Worm (Caenorhabditis elegans) whole organism, young adult: Measurements from ENCODE around the gene srx-93.
A peak's percentile ranks its signal among the peaks of the same experiment; 100 is the strongest.
"Not testable (repeated sequence)": the region's sequence is repeated elsewhere in the genome, so short reads cannot be mapped to it uniquely, and the experiment has no call there.

ENCODE experiments used
- F10E7.11 ChIP-seq: sonication (generic microtip); optimal IDR thresholded peaks from 2 replicates; lab custom pipeline; 2017; ENCODE audit warnings: mild to moderate bottlenecking, missing genetic modification characterization, moderate library complexity, missing compliant biosample characterization
- F22D6.2 ChIP-seq: sonication (generic microtip); optimal IDR thresholded peaks from 2 replicates; lab custom pipeline; 2016; ENCODE audit warnings: mild to moderate bottlenecking, missing genetic modification characterization, missing compliant biosample characterization
- Y53F4B.3 ChIP-seq: fragments of 200-800 bp; sonication (Bioruptor generic); IDR thresholded peaks from 2 replicates; pipeline ENCODE4 v1.3.6; 2022; ENCODE audit warnings: missing genetic modification reagents, missing genetic modification characterization, missing compliant biosample characterization
- ama-1 ChIP-seq, 3 experiments: fragments of 150-350 bp in 1 of 3; sonication (generic microtip) in 2 of 3; optimal IDR thresholded peaks; 2 replicates each; lab custom pipeline; 2014 to 2018; ENCODE audit warnings: missing biosample characterization in 2 of 3, missing genetic modification characterization in 2 of 3, missing genetic modification reagents in 2 of 3
- atf-7 ChIP-seq: sonication (generic microtip); optimal IDR thresholded peaks from 2 replicates; lab custom pipeline; 2017; ENCODE audit warnings: mild to moderate bottlenecking, missing genetic modification characterization, missing compliant biosample characterization
- bed-1 ChIP-seq: fragments of 200-800 bp; sonication (Bioruptor generic); IDR thresholded peaks from 2 replicates; pipeline ENCODE4 v1.3.6; 2022; ENCODE audit warnings: missing genetic modification reagents, missing genetic modification characterization, missing compliant biosample characterization
- ceh-100 ChIP-seq: fragments of 200-800 bp; sonication (Bioruptor generic); IDR thresholded peaks from 2 replicates; pipeline ENCODE4 v1.3.6; 2022; ENCODE audit warnings: missing genetic modification reagents, missing genetic modification characterization, missing compliant biosample characterization
- ceh-91 ChIP-seq: fragments of 200-800 bp; sonication (Bioruptor generic); IDR thresholded peaks from 2 replicates; pipeline ENCODE4 v1.3.6; 2022; ENCODE audit warnings: missing genetic modification reagents, missing genetic modification characterization, missing compliant biosample characterization
- hmg-1.2 ChIP-seq: fragments of 200-800 bp; sonication (Bioruptor generic); IDR thresholded peaks from 2 replicates; pipeline ENCODE4 v1.3.6; 2022; ENCODE audit warnings: missing genetic modification reagents, missing genetic modification characterization, missing compliant biosample characterization
- hmg-20 ChIP-seq: fragments of 200-800 bp; sonication (Bioruptor generic); IDR thresholded peaks from 2 replicates; pipeline ENCODE4 v1.3.6; 2022; ENCODE audit warnings: missing genetic modification reagents, missing genetic modification characterization, missing compliant biosample characterization
- hrde-1 ChIP-seq: sonication (generic microtip); optimal IDR thresholded peaks from 2 replicates; lab custom pipeline; 2016; ENCODE audit warnings: missing genetic modification characterization, mild to moderate bottlenecking, missing compliant biosample characterization, moderate library complexity, missing genotype, missing genetic modification reagents, borderline replicate concordance
- lir-1 ChIP-seq: fragments of 200-800 bp; sonication (Bioruptor generic); conservative IDR thresholded peaks from 2 replicates; pipeline ENCODE4 v1.3.6; 2022; ENCODE audit warnings: missing genetic modification reagents, missing genetic modification characterization, missing compliant biosample characterization
- madf-8 ChIP-seq: fragments of 200-800 bp; sonication (Bioruptor generic); conservative IDR thresholded peaks from 2 replicates; pipeline ENCODE4 v1.3.6; 2022; ENCODE audit warnings: missing genetic modification reagents, missing genetic modification characterization, missing compliant biosample characterization
- mxl-1 ChIP-seq: sonication (generic microtip); optimal IDR thresholded peaks from 2 replicates; lab custom pipeline; 2016; ENCODE audit warnings: missing genetic modification characterization, missing compliant biosample characterization
- nfya-2 ChIP-seq: fragments of 200-800 bp; sonication (Bioruptor generic); IDR thresholded peaks from 2 replicates; pipeline ENCODE4 v1.3.6; 2022; ENCODE audit warnings: missing genetic modification reagents, missing genetic modification characterization, missing compliant biosample characterization
- nfyb-1 ChIP-seq: fragments of 200-800 bp; sonication (Bioruptor generic); IDR thresholded peaks from 2 replicates; pipeline ENCODE4 v1.3.6; 2022; ENCODE audit warnings: missing genetic modification reagents, missing genetic modification characterization, missing compliant biosample characterization
- nhr-179 ChIP-seq: sonication (generic microtip); optimal IDR thresholded peaks from 2 replicates; lab custom pipeline; 2016; ENCODE audit warnings: mild to moderate bottlenecking, missing genetic modification characterization, missing compliant biosample characterization
- pha-4 ChIP-seq: fragments of 150-350 bp; sonication (generic microtip); optimal IDR thresholded peaks from 2 replicates; lab custom pipeline; 2014; ENCODE audit warnings: missing biosample characterization, missing genetic modification reagents, missing genetic modification characterization
- rcor-1 ChIP-seq: fragments of 200-800 bp; sonication (Bioruptor generic); IDR thresholded peaks from 2 replicates; pipeline ENCODE4 v1.3.6; 2022; ENCODE audit warnings: missing genetic modification reagents, missing genetic modification characterization, missing compliant biosample characterization
- repo-1 ChIP-seq: sonication (generic microtip); optimal IDR thresholded peaks from 2 replicates; lab custom pipeline; 2017; ENCODE audit warnings: mild to moderate bottlenecking, missing genetic modification characterization, missing compliant biosample characterization
- snpc-4 ChIP-seq, 5 experiments: fragments of 150-350 bp in 1 of 5; sonication (generic microtip) in 4 of 5; optimal IDR thresholded peaks; 2 replicates each; lab custom pipeline; 2014 to 2018; ENCODE audit warnings: missing genetic modification characterization in 5 of 5, missing biosample characterization in 3 of 5, antibody characterized with exemption in 2 of 5, mild to moderate bottlenecking in 2 of 5, missing compliant biosample characterization in 2 of 5, missing genotype in 2 of 5, moderate library complexity in 2 of 5, missing genetic modification reagents in 1 of 5
- ztf-25 ChIP-seq: fragments of 200-800 bp; sonication (Bioruptor generic); IDR thresholded peaks from 2 replicates; pipeline ENCODE4 v1.3.6; 2022; ENCODE audit warnings: missing genetic modification reagents, missing genetic modification characterization, missing compliant biosample characterization

srx-93 gene

ce11 chrV:3578813-3579212 is 41.7 kb downstream of the srx-93 start, which contains the start of gene pygl-1 (continued):
- TF ChIP-seq ceh-100 (GFP tag; lab: Robert Waterston, UW) = no peak
- TF ChIP-seq hmg-1.2 (GFP tag; lab: Robert Waterston, UW) = peak; percentile 70
- peak; percentile 71 for TF ChIP-seq lir-1
- no peak for TF ChIP-seq nhr-179
- peak; percentile 90 for TF ChIP-seq rcor-1 (GFP tag; lab: Robert Waterston, UW)
- TF ChIP-seq, all 124 proteins: peak for 44

- TF ChIP-seq F10E7.11 (tag; lab: Kevin White, UChicago) (no peak), hmg-20 (GFP tag; lab: Robert Waterston, UW) (no peak), hrde-1 (tag; lab: Kevin White, UChicago) (no peak), F22D6.2 (tag; lab: Kevin White, UChicago) (no peak), mxl-1 (tag; lab: Kevin White, UChicago) (no peak), madf-8 (GFP tag; lab: Robert Waterston, UW) (no peak), nfya-2 (GFP tag; lab: Robert Waterston, UW) (no peak), Y53F4B.3 (GFP tag; lab: Robert Waterston, UW) (no peak), snpc-4 (GFP tag; optimal IDR thresholded peaks at IDR 0.05; lab: Kevin White, UChicago) (no peak), snpc-4 (tag; optimal IDR thresholded peaks at IDR 0.05; lab: Kevin White, UChicago) (no peak), repo-1 (tag; lab: Kevin White, UChicago) (no peak), ceh-91 (GFP tag; lab: Robert Waterston, UW) (no peak)
Observed at ce11 chrV:3575759-3576158, 44.7 kb downstream of the srx-93 start, which contains the start of gene grl-27. TSS of gene grl-27 (minus strand) at chrV:3575859.

- not testable (repeated sequence) for TF ChIP-seq atf-7; bed-1 (GFP tag; lab: Robert Waterston, UW); nfyb-1 (GFP tag; lab: Robert Waterston, UW)
Observed at ce11 chrV:3572408-3572807, 48.1 kb downstream of the srx-93 start, which contains the start of gene F40C5.1. TSS of gene F40C5.1 (plus strand) at chrV:3572708.

ce11 chrV:3570695-3571094 is 49.8 kb downstream of the srx-93 start, which contains the start of gene F40C5.2:
TSS of gene F40C5.2 (plus strand) at chrV:3570995.
- TF ChIP-seq ama-1 (optimal IDR thresholded peaks at IDR 0.05; lab: Kevin White, UChicago); ama-1 (GFP tag; optimal IDR thresholded peaks at IDR 0.05; lab: Kevin White, UChicago); pha-4; ztf-25 (GFP tag; lab: Robert Waterston, UW): not testable (repeated sequence)
- TF ChIP-seq, all 124 proteins: peak for 0; not testable (repeated sequence) for 124
